Comparison of ENCODE assay signal across 4 fruit fly cellular contexts in the genomic region with DNA sequence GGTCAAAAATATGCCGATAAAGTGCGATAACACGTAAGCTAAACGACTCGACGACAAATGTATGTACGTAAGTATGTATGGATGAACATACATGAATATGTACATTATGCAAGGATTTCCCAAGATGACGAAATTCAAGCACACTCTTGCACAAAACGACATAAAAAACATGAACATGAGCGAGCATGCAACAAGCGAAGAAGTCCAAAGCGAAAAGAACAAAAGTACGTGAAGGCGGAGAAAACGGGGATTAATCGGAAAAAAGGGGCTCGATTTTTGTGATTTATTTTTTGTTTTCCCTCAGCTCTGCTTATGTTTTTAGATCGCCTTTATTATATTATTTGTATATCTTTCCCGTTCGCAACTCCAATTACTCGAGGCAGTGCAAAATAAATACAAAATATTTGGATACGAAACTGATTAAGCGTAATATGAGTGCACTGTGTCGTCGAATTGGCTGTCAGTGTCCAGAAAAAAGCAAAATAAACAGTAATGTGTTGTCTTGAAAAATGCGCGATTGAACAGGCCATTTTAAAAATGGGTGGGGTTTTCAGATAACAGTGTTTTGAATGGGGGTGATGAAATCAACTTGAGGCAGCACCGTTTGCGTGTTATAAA.
A peak's percentile ranks its signal among the peaks of the same experiment; 100 is the strongest.
TF ChIP-seq lines count a peak whose summit lies in the region.

No protein-coding gene starts in this region.

- no peak for TF ChIP-seq CTCF in whole organism, embryonic (GFP tag; optimal IDR thresholded peaks at IDR 0.05; lab: Kevin White, UChicago)

TF ChIP-seq in whole organism, adult, 20 proteins besides CTCF, POLR2A, EP300 and RAD21:
- TF ChIP-seq Mnt (GFP tag; optimal IDR thresholded peaks at IDR 0.05; lab: Kevin White, UChicago): no peak
- no peak for TF ChIP-seq Clk (GFP tag; optimal IDR thresholded peaks at IDR 0.05; lab: Kevin White, UChicago)
- peak; percentile 10 for TF ChIP-seq bab1 (GFP tag; optimal IDR thresholded peaks at IDR 0.05; lab: Kevin White, UChicago)
- peak; percentile 97 for TF ChIP-seq tj (GFP tag; optimal IDR thresholded peaks at IDR 0.05; lab: Kevin White, UChicago)
- TF ChIP-seq CG11617 (GFP tag; optimal IDR thresholded peaks at IDR 0.05; lab: Kevin White, UChicago): no peak
- no peak for TF ChIP-seq cic (GFP tag; optimal IDR thresholded peaks at IDR 0.05; lab: Kevin White, UChicago)
- TF ChIP-seq pad (GFP tag; optimal IDR thresholded peaks at IDR 0.05; lab: Kevin White, UChicago): no peak
- TF ChIP-seq ovo (GFP tag; optimal IDR thresholded peaks at IDR 0.05; lab: Kevin White, UChicago): no peak
- no peak for TF ChIP-seq CG14711 (tag; optimal IDR thresholded peaks at IDR 0.05; lab: Kevin White, UChicago)
- no peak for TF ChIP-seq Crg-1 (GFP tag; optimal IDR thresholded peaks at IDR 0.05; lab: Kevin White, UChicago)
- TF ChIP-seq CG7101 (tag; optimal IDR thresholded peaks at IDR 0.05; lab: Kevin White, UChicago): no peak
- TF ChIP-seq CG12768 (GFP tag; optimal IDR thresholded peaks at IDR 0.05; lab: Kevin White, UChicago): no peak
- TF ChIP-seq CG5204 (GFP tag; optimal IDR thresholded peaks at IDR 0.05; lab: Kevin White, UChicago): no peak
- TF ChIP-seq CG33017 (tag; optimal IDR thresholded peaks at IDR 0.05; lab: Kevin White, UChicago): no peak
- TF ChIP-seq cnc (optimal IDR thresholded peaks at IDR 0.05; lab: Kevin White, UChicago): no peak
- TF ChIP-seq toe (GFP tag; optimal IDR thresholded peaks at IDR 0.05; lab: Kevin White, UChicago): no peak
TF ChIP-seq in whole organism, adult: peak in this region for 2.

TF ChIP-seq in whole organism, embryonic, 481 proteins besides CTCF, POLR2A, EP300 and RAD21:
- no peak for TF ChIP-seq CG9817 (tag; optimal IDR thresholded peaks at IDR 0.05; lab: Kevin White, UChicago)
- TF ChIP-seq luna (GFP tag; optimal IDR thresholded peaks at IDR 0.05; lab: Kevin White, UChicago): no peak
- TF ChIP-seq p53 (GFP tag; optimal IDR thresholded peaks at IDR 0.05; lab: Kevin White, UChicago): peak; percentile 94
- TF ChIP-seq Meics (GFP tag; optimal IDR thresholded peaks at IDR 0.05; lab: Kevin White, UChicago): no peak
- peak; percentile 2 for TF ChIP-seq sqz (GFP tag; optimal IDR thresholded peaks at IDR 0.05; lab: Kevin White, UChicago)
- TF ChIP-seq ci (GFP tag; IDR thresholded peaks at IDR 0.05; lab: Robert Waterston, UW): 0 out of 3 replicates have a peak, but pooled peaks have one; percentile 9
- 0 out of 3 replicates have a peak, but pooled peaks have one; percentile 32 for TF ChIP-seq CG2199 (GFP tag; IDR thresholded peaks at IDR 0.05; lab: Robert Waterston, UW)
- TF ChIP-seq Max (GFP tag; optimal IDR thresholded peaks at IDR 0.05; lab: Kevin White, UChicago): no peak

TF ChIP-seq in whole organism, prepupa, 60 proteins besides CTCF, POLR2A, EP300 and RAD21:
- TF ChIP-seq CG6854 (GFP tag; optimal IDR thresholded peaks at IDR 0.05; lab: Kevin White, UChicago) (no peak), Eip75B (GFP tag; optimal IDR thresholded peaks at IDR 0.05; lab: Kevin White, UChicago) (no peak), ss (GFP tag; optimal IDR thresholded peaks at IDR 0.05; lab: Kevin White, UChicago) (no peak), vri (GFP tag; optimal IDR thresholded peaks at IDR 0.05; lab: Kevin White, UChicago) (peak; percentile 44), salr (GFP tag; optimal IDR thresholded peaks at IDR 0.05; lab: Kevin White, UChicago) (no peak), Ets96B (tag; optimal IDR thresholded peaks at IDR 0.05; lab: Kevin White, UChicago) (no peak), dsx (GFP tag; optimal IDR thresholded peaks at IDR 0.05; lab: Kevin White, UChicago; ENCODE audit: poor library complexity, severe bottlenecking) (no peak), Eip78C (GFP tag; lab: Kevin White, UChicago) (peak; percentile 32), CG6808 (GFP tag; optimal IDR thresholded peaks at IDR 0.05; lab: Kevin White, UChicago) (peak; percentile 7), Eip93F (GFP tag; optimal IDR thresholded peaks at IDR 0.05; lab: Kevin White, UChicago) (no peak), Lpt (GFP tag; optimal IDR thresholded peaks at IDR 0.05; lab: Kevin White, UChicago) (no peak), CG7368 (GFP tag; optimal IDR thresholded peaks at IDR 0.05; lab: Kevin White, UChicago) (no peak), svp (GFP tag; lab: Kevin White, UChicago) (peak; percentile 45), CG3032 (tag; optimal IDR thresholded peaks at IDR 0.05; lab: Kevin White, UChicago) (no peak), Sox102F (GFP tag; optimal IDR thresholded peaks at IDR 0.05; lab: Kevin White, UChicago) (no peak), CG1621 (tag; optimal IDR thresholded peaks at IDR 0.05; lab: Kevin White, UChicago) (no peak)

TF ChIP-seq in whole organism, wandering third instar larva, 38 proteins besides CTCF, POLR2A, EP300 and RAD21:
- peak; percentile 72 for TF ChIP-seq psq (GFP tag; optimal IDR thresholded peaks at IDR 0.05; lab: Kevin White, UChicago)
- TF ChIP-seq br (GFP tag; optimal IDR thresholded peaks at IDR 0.05; lab: Kevin White, UChicago): peak; percentile 4
- TF ChIP-seq Hr83 (GFP tag; optimal IDR thresholded peaks at IDR 0.05; lab: Kevin White, UChicago; ENCODE audit: poor library complexity, severe bottlenecking): no peak
